Fruit fly (Drosophila melanogaster): ENCODE results near the gene CG18249.
A peak's percentile ranks its signal among the peaks of the same experiment; 100 is the strongest.

Gene CG18249

dm6 chr3R:8189473-8189872 lies 30.5 kb upstream of the CG18249 start (continued):
- TF ChIP-seq dmrt99B (tag; optimal IDR thresholded peaks at IDR 0.05) (peak; percentile 8), Drgx (GFP tag; IDR thresholded peaks at IDR 0.05) (no peak), Opbp (GFP tag; IDR thresholded peaks at IDR 0.05; ENCODE audit: partially characterized antibody) (no peak), Usf (GFP tag; optimal IDR thresholded peaks at IDR 0.05) (no peak), CG9727 (GFP tag; optimal IDR thresholded peaks at IDR 0.05) (peak; percentile 7), Xrp1 (GFP tag; IDR thresholded peaks at IDR 0.05) (0 out of 2 replicates have a peak, but pooled peaks have one; percentile 19), Ravus (GFP tag; IDR thresholded peaks at IDR 0.05) (no peak), da (GFP tag; optimal IDR thresholded peaks at IDR 0.05) (no peak), lilli (GFP tag; optimal IDR thresholded peaks at IDR 0.05) (no peak), danr (GFP tag; IDR thresholded peaks at IDR 0.05) (no peak), CG1233 (GFP tag; optimal IDR thresholded peaks at IDR 0.05) (no peak), Blimp-1 (GFP tag; optimal IDR thresholded peaks at IDR 0.05) (peak; percentile 10), CG31441 (GFP tag; IDR thresholded peaks at IDR 0.05) (no peak), esg (GFP tag; conservative IDR thresholded peaks at IDR 0.05) (no peak), scrt (GFP tag; optimal IDR thresholded peaks at IDR 0.05) (no peak)

- TF ChIP-seq dm (GFP tag; optimal IDR thresholded peaks at IDR 0.05) (no peak), wor (GFP tag; IDR thresholded peaks at IDR 0.05) (no peak), cg (GFP tag; optimal IDR thresholded peaks at IDR 0.05) (peak; percentile 87), nerfin-2 (GFP tag; IDR thresholded peaks at IDR 0.05; ENCODE audit: partially characterized antibody) (no peak), CG10366 (GFP tag; IDR thresholded peaks at IDR 0.05) (no peak), CG42726 (GFP tag; IDR thresholded peaks at IDR 0.05; ENCODE audit: partially characterized antibody) (peak; percentile 71), unpg (GFP tag; optimal IDR thresholded peaks at IDR 0.05) (no peak), CG2889 (GFP tag; IDR thresholded peaks at IDR 0.05) (no peak), CG4328 (GFP tag; optimal IDR thresholded peaks at IDR 0.05) (no peak), pita (GFP tag; optimal IDR thresholded peaks at IDR 0.05) (no peak), CG13287 (GFP tag; IDR thresholded peaks at IDR 0.05; ENCODE audit: partially characterized antibody) (no peak), repo (GFP tag; optimal IDR thresholded peaks at IDR 0.05) (peak; percentile 10), nau (GFP tag; optimal IDR thresholded peaks at IDR 0.05) (no peak), Max (GFP tag; optimal IDR thresholded peaks at IDR 0.05) (no peak), CkIIα-i1 (GFP tag; IDR thresholded peaks at IDR 0.05) (no peak), sisA (GFP tag; IDR thresholded peaks at IDR 0.05) (no peak), ttk (GFP tag; IDR thresholded peaks at IDR 0.05) (0 out of 2 replicates have a peak, but pooled peaks have one; percentile 25), tap (tag; optimal IDR thresholded peaks at IDR 0.05) (no peak), CG2116 (GFP tag; optimal IDR thresholded peaks at IDR 0.05) (no peak), hb (GFP tag; IDR thresholded peaks at IDR 0.05; ENCODE audit: partially characterized antibody) (no peak; the same call in 1 of the 3 replicates), CG17186 (GFP tag; optimal IDR thresholded peaks at IDR 0.05) (no peak), CG10654 (GFP tag; optimal IDR thresholded peaks at IDR 0.05) (no peak), CG13775 (GFP tag; optimal IDR thresholded peaks at IDR 0.05) (no peak), cato (GFP tag; optimal IDR thresholded peaks at IDR 0.05; ENCODE audit: borderline replicate concordance) (no peak), Hey (tag; optimal IDR thresholded peaks at IDR 0.05) (no peak), CG1647 (GFP tag; optimal IDR thresholded peaks at IDR 0.05) (no peak), CG8478 (optimal IDR thresholded peaks at IDR 0.05) (peak; percentile 97), az2 (GFP tag; optimal IDR thresholded peaks at IDR 0.05) (no peak), CG11695 (GFP tag; IDR thresholded peaks at IDR 0.05) (no peak), CG14965 (GFP tag; optimal IDR thresholded peaks at IDR 0.05; ENCODE audit: borderline replicate concordance) (no peak), D (optimal IDR thresholded peaks at IDR 0.05) (peak; percentile 82), D (GFP tag; optimal IDR thresholded peaks at IDR 0.05) (no peak), CG34224 (GFP tag; IDR thresholded peaks at IDR 0.05; ENCODE audit: partially characterized antibody) (no peak), CG12104 (GFP tag; optimal IDR thresholded peaks at IDR 0.05) (no peak), chm (GFP tag; IDR thresholded peaks at IDR 0.05) (peak; percentile 60; the same call in 1 of the 2 replicates), dysf (GFP tag; IDR thresholded peaks at IDR 0.05) (no peak), gce (GFP tag; IDR thresholded peaks at IDR 0.05) (no peak)
Observed at dm6 chr3R:8190866-8191265, 29.1 kb upstream of the CG18249 start.
